Fruit fly (Drosophila melanogaster) S2 (cell line): ENCODE measurements around the gene CG15336.

Source experiments
- CG8478 ChIP-seq: fragments of >200 bp; optimal IDR thresholded peaks from 2 replicates; lab custom pipeline; 2018
- CTCF ChIP-seq, 2 experiments: fragments of >200 bp; optimal IDR thresholded peaks; 2 replicates each; lab custom pipeline; 2018

DNA sequence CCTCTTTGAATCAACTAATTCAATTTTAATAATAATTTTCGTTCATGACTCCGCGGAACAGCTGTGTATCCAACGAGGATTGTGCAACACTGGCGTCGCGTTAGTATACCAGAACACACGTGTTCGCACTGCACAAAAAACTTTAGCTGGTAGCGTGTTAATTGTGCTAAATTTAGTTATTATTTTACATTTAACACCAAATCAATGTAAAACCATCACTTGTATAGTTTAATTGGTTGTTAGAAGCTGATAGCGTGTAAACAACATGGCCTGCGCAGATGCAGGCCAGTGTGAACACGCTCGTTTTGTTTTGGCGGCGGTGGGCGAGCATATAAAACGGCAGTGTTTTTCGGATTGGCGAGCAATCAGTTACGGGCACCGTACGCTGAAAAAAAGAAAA, 9.5 kb downstream of the CG15336 start, which contains the start of the genes Traf6 and GIIIspla2:
- TF ChIP-seq CG8478 (lab: Kevin White, UChicago) (no peak), CTCF (optimal IDR thresholded peaks at IDR 0.05; lab: Kevin White, UChicago) (no peak)
